Fruit fly (Drosophila melanogaster) whole organism, larva: ENCODE data around the gene CG10702.

ENCODE experiments used
- noc ChIP-seq: fragments of 200-800 bp; sonication (Bioruptor generic); optimal IDR thresholded peaks from 3 replicates; lab custom pipeline; 2019; ENCODE audit warnings: missing biosample characterization, mild to moderate bottlenecking, missing genetic modification characterization, moderate library complexity

The CG10702 gene

dm6 chr2L:19019640-19020039 is 50.0 kb downstream of the CG10702 start:
- no peak for TF ChIP-seq noc

dm6 chr2L:19019160-19019592 is 50.5 kb downstream of the CG10702 start:
- no peak for TF ChIP-seq noc

dm6 chr2L:19018266-19018665 is 51.4 kb downstream of the CG10702 start:
- no peak for TF ChIP-seq noc

- TF ChIP-seq noc = no peak
Measured at dm6 chr2L:19017060-19017459, 52.6 kb downstream of the CG10702 start.

DNA sequence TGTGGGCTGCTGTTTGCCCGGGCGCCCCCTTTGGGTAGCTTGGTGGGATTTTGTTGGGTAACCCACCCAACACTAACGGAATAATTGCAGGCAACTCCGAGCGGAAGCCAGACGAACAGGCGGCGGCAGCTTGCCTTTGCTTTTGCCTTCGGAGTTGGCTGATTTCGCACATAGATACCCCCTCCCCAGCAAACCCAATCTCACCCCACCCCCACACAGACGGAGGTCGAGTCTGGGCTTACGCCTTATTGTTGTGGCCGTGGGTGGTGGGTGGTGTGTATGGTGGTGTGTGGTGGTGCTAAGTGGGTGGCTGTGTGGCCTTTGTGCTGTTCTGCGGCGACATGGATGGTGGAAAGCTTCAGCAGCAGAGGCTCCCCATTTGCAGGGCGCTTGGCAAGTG is 54.0 kb downstream of the CG10702 start:
- no peak for TF ChIP-seq noc

- no peak for TF ChIP-seq noc
Measured at dm6 chr2L:19014881-19015366, 54.7 kb downstream of the CG10702 start.
